Worm (Caenorhabditis elegans) whole organism, L4/young adult: ENCODE data around the gene C39B10.3.

Source experiments
- W03F9.2 ChIP-seq: fragments of 150-350 bp; optimal IDR thresholded peaks from 2 replicates; lab custom pipeline; 2014; ENCODE audit warnings: missing biosample characterization, missing genetic modification characterization
- dao-5 ChIP-seq: sonication (generic microtip); optimal IDR thresholded peaks from 2 replicates; lab custom pipeline; 2016; ENCODE audit warnings: missing genotype, missing genetic modification characterization, moderate library complexity, missing compliant biosample characterization
- him-1 ChIP-seq: sonication (generic microtip); optimal IDR thresholded peaks from 2 replicates; lab custom pipeline; 2016; ENCODE audit warnings: missing genotype, missing genetic modification reagents, missing genetic modification characterization, missing compliant biosample characterization

- TF ChIP-seq dao-5 (tag; lab: Kevin White, UChicago) (no peak), W03F9.2 (tag; lab: Kevin White, UChicago) (no peak), him-1 (tag; lab: Kevin White, UChicago) (no peak)
Observed at ce11 chrX:10476573-10476972, 32.6 kb downstream of the C39B10.3 start, which contains the start of gene C39B10.7.
